Worm (Caenorhabditis elegans): ENCODE data around the gene ZK616.65.

ZK616.65 gene

ce11 chrIV:5368860-5369259 is 42.2 kb downstream of the ZK616.65 start (continued):
- TF ChIP-seq egl-27 (tag; optimal IDR thresholded peaks at IDR 0.05) (no peak), unc-55 (GFP tag; optimal IDR thresholded peaks at IDR 0.05) (peak; percentile 52), ceh-16 (tag; optimal IDR thresholded peaks at IDR 0.05) (no peak), C34F6.9 (tag; optimal IDR thresholded peaks at IDR 0.05) (peak; percentile 63), sma-9 (GFP tag; optimal IDR thresholded peaks at IDR 0.05) (peak; percentile 11), sma-9 (tag; optimal IDR thresholded peaks at IDR 0.05) (no peak), unc-62 (GFP tag; optimal IDR thresholded peaks at IDR 0.05) (no peak), nhr-77 (tag; optimal IDR thresholded peaks at IDR 0.05) (no peak), nhr-6 (tag; optimal IDR thresholded peaks at IDR 0.05) (no peak), ZK546.5 (tag; optimal IDR thresholded peaks at IDR 0.05) (no peak), elt-3 (tag; optimal IDR thresholded peaks at IDR 0.05) (no peak), sma-3 (GFP tag; optimal IDR thresholded peaks at IDR 0.05) (no peak), ztf-11 (tag; optimal IDR thresholded peaks at IDR 0.05) (no peak), mab-5 (tag; optimal IDR thresholded peaks at IDR 0.05) (no peak), blmp-1 (tag; optimal IDR thresholded peaks at IDR 0.05; ENCODE audit: insufficient read depth) (no peak), mbf-1 (tag; optimal IDR thresholded peaks at IDR 0.05) (no peak), nhr-23 (tag; optimal IDR thresholded peaks at IDR 0.05) (no peak), ztf-1 (GFP tag; conservative IDR thresholded peaks at IDR 0.05) (no peak), crh-2 (tag; optimal IDR thresholded peaks at IDR 0.05) (peak; percentile 34), lin-11 (tag; optimal IDR thresholded peaks at IDR 0.05) (no peak), alr-1 (tag; optimal IDR thresholded peaks at IDR 0.05) (no peak), sem-4 (tag; optimal IDR thresholded peaks at IDR 0.05) (no peak), gmeb-1 (tag; optimal IDR thresholded peaks at IDR 0.05) (no peak), nhr-12 (tag; optimal IDR thresholded peaks at IDR 0.05) (no peak), mdl-1 (tag; optimal IDR thresholded peaks at IDR 0.05) (no peak), R02D3.7 (tag; optimal IDR thresholded peaks at IDR 0.05) (no peak)

ce11 chrIV:5367899-5368298 is 43.1 kb downstream of the ZK616.65 start:
- no peak for TF ChIP-seq ama-1 (optimal IDR thresholded peaks at IDR 0.05)
- TF ChIP-seq sma-3 (GFP tag; optimal IDR thresholded peaks at IDR 0.05) = no peak
- no peak for TF ChIP-seq sma-9 (GFP tag; optimal IDR thresholded peaks at IDR 0.05)
- TF ChIP-seq sma-9 (tag; optimal IDR thresholded peaks at IDR 0.05) = no peak
- no peak for TF ChIP-seq lin-11 (tag; optimal IDR thresholded peaks at IDR 0.05)
- TF ChIP-seq nhr-77 (tag; optimal IDR thresholded peaks at IDR 0.05) = no peak
- no peak for TF ChIP-seq nhr-25 (tag; optimal IDR thresholded peaks at IDR 0.05)
- TF ChIP-seq mab-5 (tag; optimal IDR thresholded peaks at IDR 0.05) = no peak
- TF ChIP-seq R02D3.7 (tag; optimal IDR thresholded peaks at IDR 0.05) = no peak
- no peak for TF ChIP-seq ztf-11 (tag; optimal IDR thresholded peaks at IDR 0.05)

ce11 chrIV:5366567-5366966 is 44.5 kb downstream of the ZK616.65 start, which contains the start of gene sand-1:
Gene sand-1 (plus strand): TSS chrIV:5366867.
- TF ChIP-seq mdl-1 (tag; optimal IDR thresholded peaks at IDR 0.05) = no peak
- TF ChIP-seq sem-4 (tag; optimal IDR thresholded peaks at IDR 0.05) = no peak
- TF ChIP-seq nhr-23 (tag; optimal IDR thresholded peaks at IDR 0.05) = no peak
- no peak for TF ChIP-seq nhr-11 (tag; optimal IDR thresholded peaks at IDR 0.05)
- TF ChIP-seq ama-1 (optimal IDR thresholded peaks at IDR 0.05) = no peak
- no peak for TF ChIP-seq elt-3 (tag; optimal IDR thresholded peaks at IDR 0.05)
- TF ChIP-seq nhr-10 (tag; optimal IDR thresholded peaks at IDR 0.05) = no peak
- TF ChIP-seq egl-27 (tag; optimal IDR thresholded peaks at IDR 0.05) = no peak
- TF ChIP-seq nhr-12 (tag; optimal IDR thresholded peaks at IDR 0.05) = no peak
- TF ChIP-seq lin-39 (tag; optimal IDR thresholded peaks at IDR 0.05) = no peak
- TF ChIP-seq nhr-21 (tag; optimal IDR thresholded peaks at IDR 0.05) = no peak
- no peak for TF ChIP-seq peb-1 (tag; optimal IDR thresholded peaks at IDR 0.05)
- TF ChIP-seq Y55F3AM.14 (GFP tag; optimal IDR thresholded peaks at IDR 0.05) = no peak
- no peak for TF ChIP-seq alr-1 (tag; optimal IDR thresholded peaks at IDR 0.05)

ce11 chrIV:5364135-5364609 is 46.8 kb downstream of the ZK616.65 start, which contains the start of the genes hda-6 and F41H10.4:
Gene hda-6 (minus strand): TSS chrIV:5364306.
Gene F41H10.4 (plus strand): TSS chrIV:5364559.
- TF ChIP-seq sma-3 (GFP tag; optimal IDR thresholded peaks at IDR 0.05) = peak; percentile 64
- TF ChIP-seq F13H6.1 (tag; optimal IDR thresholded peaks at IDR 0.05) = peak; percentile 69
- no peak for TF ChIP-seq dmd-4 (tag; optimal IDR thresholded peaks at IDR 0.05)
- peak in 1 of 2 experiments; percentile 29 for TF ChIP-seq mdl-1 (tag; optimal IDR thresholded peaks at IDR 0.05)
- TF ChIP-seq Y55F3AM.14 (GFP tag; optimal IDR thresholded peaks at IDR 0.05) = no peak
- TF ChIP-seq blmp-1 (tag; optimal IDR thresholded peaks at IDR 0.05; ENCODE audit: insufficient read depth) = no peak
- no peak for TF ChIP-seq elt-1 (tag; optimal IDR thresholded peaks at IDR 0.05)
- TF ChIP-seq nhr-12 (tag; optimal IDR thresholded peaks at IDR 0.05) = no peak
- no peak for TF ChIP-seq ztf-1 (GFP tag; conservative IDR thresholded peaks at IDR 0.05)
- no peak for TF ChIP-seq snpc-4 (tag; optimal IDR thresholded peaks at IDR 0.05)
- TF ChIP-seq ZK546.5 (tag; optimal IDR thresholded peaks at IDR 0.05) = no peak
- TF ChIP-seq ceh-82 (tag; optimal IDR thresholded peaks at IDR 0.05) = no peak
- TF ChIP-seq ztf-11 (tag; optimal IDR thresholded peaks at IDR 0.05) = no peak
- TF ChIP-seq gmeb-1 (tag; optimal IDR thresholded peaks at IDR 0.05) = peak; percentile 80
- peak; percentile 87 for TF ChIP-seq nhr-25 (tag; optimal IDR thresholded peaks at IDR 0.05)
- peak; percentile 47 for TF ChIP-seq mab-5 (tag; optimal IDR thresholded peaks at IDR 0.05)
- no peak for TF ChIP-seq nhr-237 (tag; optimal IDR thresholded peaks at IDR 0.05)
- TF ChIP-seq C34F6.9 (tag; optimal IDR thresholded peaks at IDR 0.05) = peak; percentile 86
- TF ChIP-seq unc-62 (GFP tag; optimal IDR thresholded peaks at IDR 0.05) = no peak
- no peak for TF ChIP-seq elt-3 (tag; optimal IDR thresholded peaks at IDR 0.05)
- peak; percentile 54 for TF ChIP-seq fos-1 (tag; optimal IDR thresholded peaks at IDR 0.05)
- TF ChIP-seq ztf-4 (tag; optimal IDR thresholded peaks at IDR 0.05) = no peak
- TF ChIP-seq nhr-77 (tag; optimal IDR thresholded peaks at IDR 0.05) = no peak
- TF ChIP-seq sma-9 (GFP tag; optimal IDR thresholded peaks at IDR 0.05) = peak; percentile 83
- TF ChIP-seq sma-9 (tag; optimal IDR thresholded peaks at IDR 0.05) = no peak
- TF ChIP-seq lin-11 (tag; optimal IDR thresholded peaks at IDR 0.05) = peak; percentile 14
- TF ChIP-seq unc-55 (GFP tag; optimal IDR thresholded peaks at IDR 0.05) = peak; percentile 75
- peak; percentile 55 for TF ChIP-seq nhr-21 (tag; optimal IDR thresholded peaks at IDR 0.05)
- TF ChIP-seq egl-27 (tag; optimal IDR thresholded peaks at IDR 0.05) = peak; percentile 24
- no peak for TF ChIP-seq nhr-23 (tag; optimal IDR thresholded peaks at IDR 0.05)
- TF ChIP-seq mbf-1 (tag; optimal IDR thresholded peaks at IDR 0.05) = no peak
- no peak for TF ChIP-seq unc-39 (tag; optimal IDR thresholded peaks at IDR 0.05)
- TF ChIP-seq lin-39 (tag; optimal IDR thresholded peaks at IDR 0.05) = no peak
